Fruit fly (Drosophila melanogaster) whole organism, embryonic: ENCODE data around the gene HSPBAP1.

Source experiments
- CG13894 ChIP-seq: fragments of 200-800 bp; sonication (Bioruptor generic); optimal IDR thresholded peaks from 3 replicates; lab custom pipeline; 2018; ENCODE audit warnings: missing biosample characterization, mild to moderate bottlenecking, missing genetic modification characterization, moderate library complexity
- CG18599 ChIP-seq: fragments of 200-800 bp; sonication (Bioruptor generic); optimal IDR thresholded peaks from 3 replicates; lab custom pipeline; 2017; ENCODE audit warnings: missing biosample characterization, missing genetic modification characterization, mild to moderate bottlenecking, moderate library complexity, missing genetic modification reagents
- CG2116 ChIP-seq: fragments of 200-800 bp; sonication (Bioruptor generic); optimal IDR thresholded peaks from 3 replicates; lab custom pipeline; 2018; ENCODE audit warnings: missing biosample characterization, mild to moderate bottlenecking, missing genetic modification characterization
- CG2875 ChIP-seq: fragments of 200-800 bp; sonication (Bioruptor generic); optimal IDR thresholded peaks from 2 replicates; lab custom pipeline; 2017; ENCODE audit warnings: missing biosample characterization, mild to moderate bottlenecking, missing genetic modification characterization, missing genetic modification reagents
- CG31388 ChIP-seq: fragments of 200-800 bp; sonication (Bioruptor generic); optimal IDR thresholded peaks from 2 replicates; lab custom pipeline; 2016; ENCODE audit warnings: missing biosample characterization, missing genetic modification characterization
- CG4282 ChIP-seq: fragments of 200-800 bp; sonication (Bioruptor generic); optimal IDR thresholded peaks from 2 replicates; lab custom pipeline; 2016; ENCODE audit warnings: missing biosample characterization, missing genetic modification characterization
- CG7357 ChIP-seq: fragments of 200-800 bp; sonication (Bioruptor generic); IDR thresholded peaks from 3 replicates; pipeline ENCODE4 v1.3.6; 2022; ENCODE audit warnings: missing biosample characterization, missing genetic modification characterization
- CG8281 ChIP-seq: fragments of 200-800 bp; sonication (Bioruptor generic); optimal IDR thresholded peaks from 2 replicates; lab custom pipeline; 2018; ENCODE audit warnings: missing biosample characterization, mild to moderate bottlenecking, missing genetic modification characterization, moderate library complexity
- CG8388 ChIP-seq: fragments of 200-800 bp; sonication (Bioruptor generic); optimal IDR thresholded peaks from 2 replicates; lab custom pipeline; 2019; ENCODE audit warnings: missing biosample characterization, mild to moderate bottlenecking, missing genetic modification characterization, moderate library complexity
- chinmo ChIP-seq: fragments of 200-800 bp; sonication (Bioruptor generic); IDR thresholded peaks from 4 replicates; pipeline ENCODE4 v1.3.6; 2022; ENCODE audit warnings: missing biosample characterization, missing genetic modification characterization; ENCODE audit not compliant: partially characterized antibody
- grn ChIP-seq: fragments of 200-800 bp; sonication (Bioruptor generic); optimal IDR thresholded peaks from 3 replicates; lab custom pipeline; 2017; ENCODE audit warnings: missing biosample characterization, missing genetic modification characterization
- sd ChIP-seq: fragments of 200-800 bp; sonication (Bioruptor generic); optimal IDR thresholded peaks from 3 replicates; lab custom pipeline; 2018; ENCODE audit warnings: missing biosample characterization, mild to moderate bottlenecking, missing genetic modification characterization, moderate library complexity
- tna ChIP-seq: fragments of 200-800 bp; sonication (Bioruptor generic); IDR thresholded peaks from 2 replicates; pipeline ENCODE4 v1.3.6; 2022; ENCODE audit warnings: missing biosample characterization, missing genetic modification characterization; ENCODE audit not compliant: partially characterized antibody
- twi ChIP-seq: fragments of 200-800 bp; optimal IDR thresholded peaks from 2 replicates; lab custom pipeline; 2019; ENCODE audit warnings: missing biosample characterization, mild to moderate bottlenecking, missing genetic modification characterization, moderate library complexity
- vvl ChIP-seq: fragments of 200-800 bp; sonication (Bioruptor generic); IDR thresholded peaks from 2 replicates; pipeline ENCODE4 v1.3.6; 2022; ENCODE audit warnings: missing biosample characterization, missing genetic modification characterization

The HSPBAP1 gene

DNA sequence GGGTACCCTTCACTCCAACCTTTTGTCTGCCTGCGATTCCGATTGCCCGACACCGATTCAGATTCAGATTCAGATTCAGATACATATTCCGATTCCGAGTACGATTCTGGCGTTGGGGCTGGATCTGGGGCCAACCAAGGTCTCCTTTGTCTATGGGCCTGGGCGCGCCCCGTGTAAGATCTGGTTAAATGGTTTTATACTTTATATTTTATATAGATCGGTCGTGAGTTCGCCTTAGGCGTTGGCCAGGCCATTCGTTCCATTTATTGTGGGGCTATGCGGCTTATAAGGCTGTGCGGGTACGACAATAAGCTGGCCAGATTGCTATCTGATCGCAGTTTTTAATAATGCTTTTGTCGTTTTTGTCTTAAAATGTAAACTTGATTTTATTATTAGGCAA is 45.0 kb downstream of the HSPBAP1 start:
- TF ChIP-seq tna (GFP tag; lab: Robert Waterston, UW) (no peak), grn (GFP tag; lab: Kevin White, UChicago) (peak; percentile 15), CG8281 (no peak), CG4282 (no peak), CG7357 (GFP tag; lab: Robert Waterston, UW) (no peak), chinmo (0 out of 4 replicates have a peak, but pooled peaks have one; percentile 44), CG31388 (no peak), CG13894 (tag; lab: Kevin White, UChicago) (peak; percentile 97), CG8388 (GFP tag; lab: Kevin White, UChicago) (no peak)

DNA sequence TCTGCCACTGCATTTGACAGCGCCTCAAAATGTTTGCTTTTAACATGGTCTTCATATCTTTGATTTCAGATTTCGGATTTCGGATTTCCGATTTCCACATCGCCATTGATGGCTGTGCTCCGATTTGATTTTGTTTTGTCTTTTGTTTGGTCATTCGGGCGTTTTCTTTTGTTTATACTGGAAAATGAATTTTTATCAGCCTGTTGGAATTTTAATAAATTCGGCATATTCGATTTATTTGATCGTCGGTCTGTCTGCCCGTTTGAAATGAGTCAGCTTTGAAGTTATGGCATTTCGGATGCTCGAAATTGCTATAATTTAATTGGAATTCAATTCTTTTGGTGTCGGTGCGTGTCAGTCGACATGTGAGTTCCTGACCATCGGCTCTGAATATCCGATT is 45.7 kb downstream of the HSPBAP1 start:
- TF ChIP-seq CG2116 (GFP tag; lab: Kevin White, UChicago) = no peak
- TF ChIP-seq sd (tag; lab: Kevin White, UChicago) = peak; percentile 90
- no peak for TF ChIP-seq CG2875
- TF ChIP-seq vvl = peak; percentile 28; the same call in 1 of the 2 replicates
- TF ChIP-seq twi (tag; lab: Kevin White, UChicago) = no peak
- TF ChIP-seq CG18599 (GFP tag; lab: Kevin White, UChicago) = no peak
